Fruit fly (Drosophila melanogaster) S2 (cell line): ENCODE data around the gene CG12239.

Experiments
- CG8478 ChIP-seq: fragments of >200 bp; optimal IDR thresholded peaks from 2 replicates; lab custom pipeline; 2018
- CTCF ChIP-seq, 2 experiments: fragments of >200 bp; optimal IDR thresholded peaks; 2 replicates each; lab custom pipeline; 2018

dm6 chrX:5808654-5809053, 16.7 kb downstream of the CG12239 start, which contains the start of gene Prosbeta2R1:
- TF ChIP-seq CTCF (optimal IDR thresholded peaks at IDR 0.05; lab: Kevin White, UChicago), result no peak
- no peak for TF ChIP-seq CG8478 (lab: Kevin White, UChicago)
